Worm (Caenorhabditis elegans) whole organism, L4 larva: ENCODE data around the gene qns-1.
A peak's percentile ranks its signal among the peaks of the same experiment; 100 is the strongest.

Source experiments
- F10B5.3 ChIP-seq: sonication (generic microtip); optimal IDR thresholded peaks from 2 replicates; lab custom pipeline; 2016; ENCODE audit warnings: mild to moderate bottlenecking, missing genetic modification characterization, missing compliant biosample characterization
- T20F7.1 ChIP-seq: fragments of 200-800 bp; sonication (Bioruptor generic); optimal IDR thresholded peaks from 2 replicates; lab custom pipeline; 2018; ENCODE audit warnings: mild to moderate bottlenecking, missing genetic modification characterization, missing compliant biosample characterization
- Y48G9A.11 ChIP-seq: fragments of 200-800 bp; sonication (Bioruptor generic); IDR thresholded peaks from 2 replicates; pipeline ENCODE4 v1.3.6; 2022; ENCODE audit warnings: missing genetic modification reagents, missing genetic modification characterization, missing compliant biosample characterization
- Y5F2A.4 ChIP-seq: fragments of 200-800 bp; sonication (Bioruptor generic); optimal IDR thresholded peaks from 2 replicates; lab custom pipeline; 2018; ENCODE audit warnings: mild to moderate bottlenecking, missing genetic modification characterization, missing compliant biosample characterization
- Y75B8A.6 ChIP-seq: fragments of 200-800 bp; sonication (Bioruptor generic); IDR thresholded peaks from 2 replicates; pipeline ENCODE4 v1.3.6; 2022; ENCODE audit warnings: missing genetic modification reagents, missing genetic modification characterization, missing compliant biosample characterization
- ZK337.2 ChIP-seq: fragments of 200-800 bp; sonication (Bioruptor generic); IDR thresholded peaks from 2 replicates; pipeline ENCODE4 v1.3.6; 2022; ENCODE audit warnings: missing genetic modification reagents, missing genetic modification characterization, missing compliant biosample characterization
- ZK546.5 ChIP-seq, 2 experiments: sonication (generic microtip); optimal IDR thresholded peaks; 2 replicates each; lab custom pipeline; 2017; ENCODE audit warnings: missing biosample characterization in 2 of 2, missing genetic modification characterization in 2 of 2
- ama-1 ChIP-seq: fragments of 150-350 bp; optimal IDR thresholded peaks from 2 replicates; lab custom pipeline; 2014; ENCODE audit warnings: inconsistent platforms, mixed read lengths
- arid-1 ChIP-seq: fragments of 200-800 bp; sonication (Bioruptor generic); conservative IDR thresholded peaks from 2 replicates; pipeline ENCODE4 v1.3.6; 2022; ENCODE audit warnings: missing genetic modification reagents, missing genetic modification characterization, missing compliant biosample characterization
- ceh-20 ChIP-seq: fragments of 200-800 bp; sonication (Bioruptor generic); IDR thresholded peaks from 2 replicates; pipeline ENCODE4 v1.3.6; 2022; ENCODE audit warnings: missing genetic modification reagents, missing genetic modification characterization, missing compliant biosample characterization
- ceh-28 ChIP-seq: fragments of 150-350 bp; optimal IDR thresholded peaks from 2 replicates; lab custom pipeline; 2014; ENCODE audit warnings: missing biosample characterization, missing genetic modification reagents, missing genetic modification characterization
- ceh-32 ChIP-seq: sonication (generic microtip); optimal IDR thresholded peaks from 2 replicates; lab custom pipeline; 2016; ENCODE audit warnings: mild to moderate bottlenecking, missing genetic modification characterization, missing compliant biosample characterization; ENCODE audit not compliant: poor library complexity
- ceh-62 ChIP-seq: sonication (generic microtip); optimal IDR thresholded peaks from 2 replicates; lab custom pipeline; 2017; ENCODE audit warnings: missing biosample characterization, missing genetic modification characterization
- ceh-82 ChIP-seq: sonication (generic microtip); optimal IDR thresholded peaks from 2 replicates; lab custom pipeline; 2017; ENCODE audit warnings: missing biosample characterization, missing genetic modification characterization
- daf-16 ChIP-seq, 3 experiments: sonication (generic microtip); optimal IDR thresholded peaks; 2 replicates each; lab custom pipeline; 2016 to 2017; ENCODE audit warnings: missing genetic modification characterization in 3 of 3, missing genetic modification reagents in 3 of 3, mild to moderate bottlenecking in 2 of 3, missing compliant biosample characterization in 2 of 3, missing biosample characterization in 1 of 3, moderate library complexity in 1 of 3
- daf-19 ChIP-seq: fragments of 200-800 bp; sonication (Bioruptor generic); conservative IDR thresholded peaks from 2 replicates; pipeline ENCODE4 v1.3.6; 2022; ENCODE audit warnings: missing genetic modification characterization, missing compliant biosample characterization
- dpl-1 ChIP-seq: fragments of 150-350 bp; optimal IDR thresholded peaks from 2 replicates; lab custom pipeline; 2014; ENCODE audit warnings: missing biosample characterization, missing genetic modification reagents, missing genetic modification characterization
- duxl-1 ChIP-seq: sonication (generic microtip); optimal IDR thresholded peaks from 2 replicates; lab custom pipeline; 2016; ENCODE audit warnings: mild to moderate bottlenecking, missing genetic modification characterization, moderate library complexity, missing compliant biosample characterization; ENCODE audit not compliant: poor library complexity
- dve-1 ChIP-seq: sonication (generic microtip); optimal IDR thresholded peaks from 2 replicates; lab custom pipeline; 2017; ENCODE audit warnings: antibody characterized with exemption, mild to moderate bottlenecking, missing genetic modification characterization, missing compliant biosample characterization; ENCODE audit not compliant: insufficient read depth
- fos-1 ChIP-seq: fragments of 150-350 bp; optimal IDR thresholded peaks from 2 replicates; lab custom pipeline; 2014; ENCODE audit warnings: missing biosample characterization, missing genetic modification characterization
- hif-1 ChIP-seq, 2 experiments: sonication (generic microtip); optimal IDR thresholded peaks; 2 replicates each; lab custom pipeline; 2016 to 2017; ENCODE audit warnings: missing compliant biosample characterization in 2 of 2, missing genetic modification characterization in 2 of 2, missing genetic modification reagents in 2 of 2, missing genotype in 2 of 2, mild to moderate bottlenecking in 1 of 2
- hlh-30 ChIP-seq: sonication (generic microtip); optimal IDR thresholded peaks from 2 replicates; lab custom pipeline; 2017; ENCODE audit warnings: antibody characterized with exemption, mild to moderate bottlenecking, missing genetic modification characterization, missing compliant biosample characterization; ENCODE audit not compliant: insufficient read depth
- hmg-1.1 ChIP-seq: fragments of 200-800 bp; sonication (Bioruptor generic); IDR thresholded peaks from 2 replicates; pipeline ENCODE4 v1.3.6; 2022; ENCODE audit warnings: missing genetic modification reagents, missing genetic modification characterization, missing compliant biosample characterization
- lin-38 ChIP-seq: fragments of 200-800 bp; sonication (Bioruptor generic); IDR thresholded peaks from 2 replicates; pipeline ENCODE4 v1.3.6; 2022; ENCODE audit warnings: missing genetic modification reagents, missing genetic modification characterization, missing compliant biosample characterization
- lsy-2 ChIP-seq, 2 experiments: fragments of 150-350 bp in 1 of 2; sonication (generic microtip) in 1 of 2; optimal IDR thresholded peaks; 2 replicates each; lab custom pipeline; 2014 to 2017; ENCODE audit warnings: missing biosample characterization in 2 of 2, missing genetic modification characterization in 2 of 2
- mdl-1 ChIP-seq, 2 experiments: fragments of 150-350 bp in 1 of 2; sonication (generic microtip) in 1 of 2; optimal IDR thresholded peaks; 2 replicates each; lab custom pipeline; 2014 to 2017; ENCODE audit warnings: missing biosample characterization in 2 of 2, missing genetic modification characterization in 2 of 2
- mxl-2 ChIP-seq: fragments of 200-800 bp; sonication (Bioruptor generic); conservative IDR thresholded peaks from 2 replicates; pipeline ENCODE4 v1.3.6; 2022; ENCODE audit warnings: missing genetic modification reagents, missing genetic modification characterization, missing compliant biosample characterization
- mxl-3 ChIP-seq: fragments of 200-800 bp; sonication (Bioruptor generic); optimal IDR thresholded peaks from 2 replicates; lab custom pipeline; 2018; ENCODE audit warnings: mild to moderate bottlenecking, missing genetic modification characterization, missing compliant biosample characterization
- nhr-10 ChIP-seq: fragments of 150-350 bp; optimal IDR thresholded peaks from 2 replicates; lab custom pipeline; 2014; ENCODE audit warnings: missing biosample characterization, missing genetic modification characterization
- nhr-11 ChIP-seq: fragments of 150-350 bp; optimal IDR thresholded peaks from 2 replicates; lab custom pipeline; 2014; ENCODE audit warnings: missing biosample characterization, missing genetic modification characterization
- nhr-237 ChIP-seq: sonication (generic microtip); optimal IDR thresholded peaks from 2 replicates; lab custom pipeline; 2017; ENCODE audit warnings: missing biosample characterization, missing genetic modification characterization
- nhr-6 ChIP-seq: fragments of 150-350 bp; optimal IDR thresholded peaks from 2 replicates; lab custom pipeline; 2014; ENCODE audit warnings: missing biosample characterization, missing genetic modification characterization
- pha-4 ChIP-seq, 2 experiments: fragments of 150-350 bp in 1 of 2; fragments of 200-800 bp in 1 of 2; sonication (Bioruptor generic) in 1 of 2; IDR thresholded peaks in 1 of 2; optimal IDR thresholded peaks in 1 of 2; 2 replicates each; pipeline versions ENCODE4 v1.3.6 to Lab custom; 2014 to 2022; ENCODE audit warnings: missing genetic modification characterization in 2 of 2, missing genetic modification reagents in 2 of 2, missing biosample characterization in 1 of 2, missing compliant biosample characterization in 1 of 2
- php-3 ChIP-seq: fragments of 200-800 bp; sonication (Bioruptor generic); IDR thresholded peaks from 2 replicates; pipeline ENCODE4 v1.3.6; 2022; ENCODE audit warnings: missing genetic modification reagents, missing genetic modification characterization, missing compliant biosample characterization
- rbr-2 ChIP-seq: sonication (generic microtip); optimal IDR thresholded peaks from 2 replicates; lab custom pipeline; 2016; ENCODE audit warnings: missing genotype, missing genetic modification characterization, missing compliant biosample characterization
- sdz-12 ChIP-seq: fragments of 200-800 bp; sonication (Bioruptor generic); optimal IDR thresholded peaks from 2 replicates; lab custom pipeline; 2018; ENCODE audit warnings: mild to moderate bottlenecking, missing genetic modification characterization, missing compliant biosample characterization
- snpc-4 ChIP-seq: fragments of 150-350 bp; optimal IDR thresholded peaks from 2 replicates; lab custom pipeline; 2014; ENCODE audit warnings: missing biosample characterization, missing genetic modification characterization
- spr-1 ChIP-seq: sonication (generic microtip); optimal IDR thresholded peaks from 2 replicates; lab custom pipeline; 2016; ENCODE audit warnings: mild to moderate bottlenecking, missing genetic modification characterization, missing compliant biosample characterization
- unc-130 ChIP-seq: sonication (generic microtip); optimal IDR thresholded peaks from 2 replicates; lab custom pipeline; 2016; ENCODE audit warnings: missing genetic modification reagents, missing genetic modification characterization, missing compliant biosample characterization
- unc-62 ChIP-seq, 3 experiments: fragments of 150-350 bp in 1 of 3; sonication (generic microtip); optimal IDR thresholded peaks in 2 of 3; peaks in 1 of 3; 1 replicate in 1 of 3; 2 replicates in 2 of 3; lab custom pipeline; 2014 to 2017; ENCODE audit warnings: missing biosample characterization in 3 of 3, missing genetic modification characterization in 3 of 3, missing genetic modification reagents in 3 of 3, missing genotype in 1 of 3
- vab-7 ChIP-seq: fragments of 200-800 bp; sonication (Bioruptor generic); IDR thresholded peaks from 2 replicates; pipeline ENCODE4 v1.3.6; 2022; ENCODE audit warnings: missing genetic modification reagents, missing genetic modification characterization, missing compliant biosample characterization
- zip-11 ChIP-seq: fragments of 200-800 bp; sonication (Bioruptor generic); IDR thresholded peaks from 2 replicates; pipeline ENCODE4 v1.3.6; 2022; ENCODE audit warnings: missing genetic modification characterization, missing compliant biosample characterization
- zip-2 ChIP-seq: fragments of 150-350 bp; optimal IDR thresholded peaks from 2 replicates; lab custom pipeline; 2014; ENCODE audit warnings: missing biosample characterization, missing genetic modification characterization
- ztf-7 ChIP-seq: fragments of 150-350 bp; optimal IDR thresholded peaks from 2 replicates; lab custom pipeline; 2014; ENCODE audit warnings: missing biosample characterization, missing genetic modification characterization

Gene qns-1

ce11 chrIV:10222122-10222589 is 3.0 kb upstream of the qns-1 start, which contains the start of gene C24F3.2 (continued):
- TF ChIP-seq fos-1 (tag; lab: Kevin White, UChicago) (no peak), mxl-2 (GFP tag; lab: Robert Waterston, UW) (no peak), unc-62 (GFP tag; optimal IDR thresholded peaks at IDR 0.05 in 1 of 2; lab: Kevin White, UChicago) (peak in 1 of 2 experiments; percentile 98), unc-62 (tag; optimal IDR thresholded peaks at IDR 0.05; lab: Kevin White, UChicago) (no peak), unc-130 (no peak), ceh-62 (tag; lab: Kevin White, UChicago) (no peak), ceh-20 (GFP tag; lab: Robert Waterston, UW) (no peak), Y75B8A.6 (GFP tag; lab: Robert Waterston, UW) (no peak), ZK546.5 (tag; optimal IDR thresholded peaks at IDR 0.05; lab: Kevin White, UChicago) (no peak), sdz-12 (GFP tag; lab: Kevin White, UChicago) (no peak), ZK337.2 (GFP tag; lab: Robert Waterston, UW) (no peak), nhr-11 (tag; lab: Kevin White, UChicago) (peak; percentile 36), vab-7 (GFP tag; lab: Robert Waterston, UW) (no peak), ceh-32 (tag; lab: Kevin White, UChicago) (no peak), daf-16 (GFP tag; optimal IDR thresholded peaks at IDR 0.05; lab: Kevin White, UChicago) (peak in 1 of 2 experiments; percentile 7), daf-16 (tag; optimal IDR thresholded peaks at IDR 0.05; lab: Kevin White, UChicago) (peak; percentile 45), spr-1 (tag; lab: Kevin White, UChicago) (no peak), ztf-7 (no peak), duxl-1 (tag; lab: Kevin White, UChicago) (no peak), pha-4 (GFP tag; IDR thresholded peaks at IDR 0.05; lab: Robert Waterston, UW) (no peak), pha-4 (tag; optimal IDR thresholded peaks at IDR 0.05; lab: Kevin White, UChicago) (no peak), ceh-82 (no peak), T20F7.1 (GFP tag; lab: Kevin White, UChicago) (no peak), rbr-2 (tag; lab: Kevin White, UChicago) (peak; percentile 52), lin-38 (GFP tag; lab: Robert Waterston, UW) (no peak), zip-2 (tag; lab: Kevin White, UChicago) (no peak), nhr-237 (tag; lab: Kevin White, UChicago) (no peak), daf-19 (GFP tag; lab: Robert Waterston, UW) (no peak), mdl-1 (tag; optimal IDR thresholded peaks at IDR 0.05; lab: Kevin White, UChicago) (no peak), hif-1 (tag; optimal IDR thresholded peaks at IDR 0.05; lab: Kevin White, UChicago) (no peak), zip-11 (no peak), php-3 (0 out of 2 replicates have a peak, but pooled peaks have one; percentile 20), dve-1 (tag; lab: Kevin White, UChicago) (no peak), ama-1 (lab: Kevin White, UChicago) (no peak), dpl-1 (GFP tag; lab: Kevin White, UChicago) (peak; percentile 75), Y48G9A.11 (GFP tag; lab: Robert Waterston, UW) (no peak), Y5F2A.4 (GFP tag; lab: Kevin White, UChicago) (no peak), lsy-2 (tag; optimal IDR thresholded peaks at IDR 0.05; lab: Kevin White, UChicago) (peak; percentile 79 to 97), hlh-30 (tag; lab: Kevin White, UChicago) (peak; percentile 58), ceh-28 (tag; lab: Kevin White, UChicago) (no peak), F10B5.3 (tag; lab: Kevin White, UChicago) (no peak), arid-1 (GFP tag; lab: Robert Waterston, UW) (0 out of 2 replicates have a peak, but pooled peaks have one; percentile 38), hmg-1.1 (GFP tag; lab: Robert Waterston, UW) (peak; percentile 68), nhr-6 (tag; lab: Kevin White, UChicago) (peak; percentile 7), snpc-4 (tag; lab: Kevin White, UChicago) (no peak), mxl-3 (GFP tag; lab: Kevin White, UChicago) (peak; percentile 88), nhr-10 (tag; lab: Kevin White, UChicago) (no peak)
- TF ChIP-seq, all 104 proteins: peak for 18
